Fruit fly (Drosophila melanogaster) whole organism, embryonic: Measurements from ENCODE around the gene TrpRS.

Source experiments
- ATbp ChIP-seq: fragments of 200-800 bp; sonication (Bioruptor generic); optimal IDR thresholded peaks from 2 replicates; lab custom pipeline; 2017; ENCODE audit warnings: missing biosample characterization, mild to moderate bottlenecking, missing genetic modification characterization, missing genetic modification reagents
- Abd-B ChIP-seq: fragments of 200-800 bp; sonication (Bioruptor generic); optimal IDR thresholded peaks from 2 replicates; lab custom pipeline; 2018; ENCODE audit warnings: missing biosample characterization, mild to moderate bottlenecking, missing genetic modification characterization, moderate library complexity
- Atf3 ChIP-seq: fragments of 200-800 bp; sonication (Bioruptor generic); optimal IDR thresholded peaks from 3 replicates; lab custom pipeline; 2016; ENCODE audit warnings: missing biosample characterization, missing genetic modification characterization
- Atf6 ChIP-seq: fragments of 200-800 bp; sonication (Bioruptor generic); IDR thresholded peaks from 2 replicates; pipeline ENCODE4 v1.3.6; 2022; ENCODE audit warnings: missing biosample characterization, missing genetic modification characterization
- B-H1 ChIP-seq: fragments of 200-800 bp; sonication (Bioruptor generic); IDR thresholded peaks from 3 replicates; pipeline ENCODE4 v1.3.6; 2022; ENCODE audit warnings: missing biosample characterization, missing genetic modification characterization
- CG10543 ChIP-seq: fragments of 200-800 bp; sonication (Bioruptor generic); optimal IDR thresholded peaks from 3 replicates; lab custom pipeline; 2017; ENCODE audit warnings: missing biosample characterization, mild to moderate bottlenecking, missing genetic modification characterization, moderate library complexity
- CG14710 ChIP-seq: fragments of 200-800 bp; sonication (Bioruptor generic); optimal IDR thresholded peaks from 3 replicates; lab custom pipeline; 2019; ENCODE audit warnings: missing biosample characterization, mild to moderate bottlenecking, missing genetic modification characterization, moderate library complexity
- CG1603 ChIP-seq: fragments of 200-800 bp; sonication (Bioruptor generic); optimal IDR thresholded peaks from 2 replicates; lab custom pipeline; 2019; ENCODE audit warnings: missing biosample characterization, mild to moderate bottlenecking, missing genetic modification characterization, moderate library complexity
- CG17328 ChIP-seq: fragments of 200-800 bp; sonication (Bioruptor generic); IDR thresholded peaks from 2 replicates; pipeline ENCODE4 v1.3.6; 2022; ENCODE audit warnings: missing biosample characterization, missing genetic modification characterization
- CG18476 ChIP-seq: fragments of 200-800 bp; sonication (Bioruptor generic); optimal IDR thresholded peaks from 2 replicates; lab custom pipeline; 2016; ENCODE audit warnings: missing biosample characterization, mild to moderate bottlenecking, missing genetic modification characterization
- CG2889 ChIP-seq: fragments of 200-800 bp; sonication (Bioruptor generic); IDR thresholded peaks from 3 replicates; pipeline ENCODE4 v1.3.6; 2022; ENCODE audit warnings: missing biosample characterization, missing genetic modification characterization
- CG34224 ChIP-seq: fragments of 200-800 bp; sonication (Bioruptor generic); IDR thresholded peaks from 3 replicates; pipeline ENCODE4 v1.3.6; 2022; ENCODE audit warnings: missing biosample characterization, missing genetic modification characterization; ENCODE audit not compliant: partially characterized antibody
- CG4424 ChIP-seq: fragments of 200-800 bp; sonication (Bioruptor generic); optimal IDR thresholded peaks from 3 replicates; lab custom pipeline; 2016; ENCODE audit warnings: missing biosample characterization, missing genetic modification characterization
- CG4854 ChIP-seq: fragments of 200-800 bp; sonication (Bioruptor generic); optimal IDR thresholded peaks from 2 replicates; lab custom pipeline; 2016; ENCODE audit warnings: missing biosample characterization, missing genetic modification characterization, inconsistent platforms
- CG7372 ChIP-seq: fragments of 200-800 bp; sonication (Bioruptor generic); IDR thresholded peaks from 2 replicates; pipeline ENCODE4 v1.3.6; 2022; ENCODE audit warnings: missing biosample characterization, missing genetic modification characterization
- CG7556 ChIP-seq: fragments of 200-800 bp; sonication (Bioruptor generic); optimal IDR thresholded peaks from 2 replicates; lab custom pipeline; 2017; ENCODE audit warnings: missing biosample characterization, mild to moderate bottlenecking, missing genetic modification characterization
- CG7786 ChIP-seq: fragments of 200-800 bp; sonication (Bioruptor generic); optimal IDR thresholded peaks from 2 replicates; lab custom pipeline; 2016; ENCODE audit warnings: missing biosample characterization, missing genetic modification characterization
- CTCF ChIP-seq: fragments of 200-800 bp; sonication (Bioruptor generic); optimal IDR thresholded peaks from 2 replicates; lab custom pipeline; 2017; ENCODE audit warnings: missing biosample characterization, mild to moderate bottlenecking, missing genetic modification characterization, moderate library complexity
- GATAe ChIP-seq: fragments of 200-800 bp; sonication (Bioruptor generic); conservative IDR thresholded peaks from 2 replicates; pipeline ENCODE4 v1.3.6; 2022; ENCODE audit warnings: missing biosample characterization, missing genetic modification characterization
- HmgZ ChIP-seq: fragments of 200-800 bp; sonication (Bioruptor generic); optimal IDR thresholded peaks from 2 replicates; lab custom pipeline; 2018; ENCODE audit warnings: missing biosample characterization, mild to moderate bottlenecking, missing genetic modification characterization
- Hmx ChIP-seq: fragments of 200-800 bp; sonication (Bioruptor generic); optimal IDR thresholded peaks from 2 replicates; lab custom pipeline; 2016; ENCODE audit warnings: missing biosample characterization, missing genetic modification characterization
- Hr78 ChIP-seq, 2 experiments: fragments of 200-800 bp in 1 of 2; fragments of >200 bp in 1 of 2; sonication (Bioruptor generic) in 1 of 2; optimal IDR thresholded peaks; 2 replicates each; lab custom pipeline; 2017 to 2019; ENCODE audit warnings: missing biosample characterization in 2 of 2, missing genetic modification characterization in 2 of 2, mild to moderate bottlenecking in 1 of 2, moderate library complexity in 1 of 2
- Kr ChIP-seq: fragments of 200-800 bp; sonication (Bioruptor generic); optimal IDR thresholded peaks from 2 replicates; lab custom pipeline; 2017; ENCODE audit warnings: missing biosample characterization, mild to moderate bottlenecking, missing genetic modification characterization
- MESR4 ChIP-seq: fragments of 200-800 bp; sonication (Bioruptor generic); optimal IDR thresholded peaks from 2 replicates; lab custom pipeline; 2018; ENCODE audit warnings: missing biosample characterization, mild to moderate bottlenecking, missing genetic modification characterization, moderate library complexity
- Mad ChIP-seq: fragments of 200-800 bp; sonication (Bioruptor generic); optimal IDR thresholded peaks from 2 replicates; lab custom pipeline; 2016; ENCODE audit warnings: missing biosample characterization, missing genetic modification characterization
- Mes4 ChIP-seq: fragments of 200-800 bp; sonication (Bioruptor generic); optimal IDR thresholded peaks from 2 replicates; lab custom pipeline; 2016; ENCODE audit warnings: missing biosample characterization, missing genetic modification characterization
- Nf-YB ChIP-seq: fragments of 200-800 bp; sonication (Bioruptor generic); optimal IDR thresholded peaks from 3 replicates; lab custom pipeline; 2019; ENCODE audit warnings: missing biosample characterization, mild to moderate bottlenecking, missing genetic modification characterization, moderate library complexity
- Ravus ChIP-seq: fragments of 200-800 bp; sonication (Bioruptor generic); IDR thresholded peaks from 2 replicates; pipeline ENCODE4 v1.3.6; 2022; ENCODE audit warnings: missing biosample characterization, missing genetic modification characterization
- Sry-β ChIP-seq: fragments of 200-800 bp; sonication (Bioruptor generic); optimal IDR thresholded peaks from 2 replicates; lab custom pipeline; 2018; ENCODE audit warnings: missing biosample characterization, mild to moderate bottlenecking, missing genetic modification characterization, moderate library complexity
- Ssrp ChIP-seq: fragments of 200-800 bp; sonication (Bioruptor generic); optimal IDR thresholded peaks from 2 replicates; lab custom pipeline; 2018; ENCODE audit warnings: missing biosample characterization, mild to moderate bottlenecking, missing genetic modification characterization, moderate library complexity
- Stat92E ChIP-seq, 3 experiments: fragments of >200 bp in 2 of 3; fragments of 200-800 bp in 1 of 3; sonication (Bioruptor generic) in 1 of 3; optimal IDR thresholded peaks; 2 replicates each; lab custom pipeline; 2017 to 2019; ENCODE audit warnings: missing biosample characterization in 3 of 3, missing genetic modification characterization in 3 of 3, mild to moderate bottlenecking in 1 of 3, moderate library complexity in 1 of 3
- TFAM ChIP-seq: fragments of 200-800 bp; sonication (Bioruptor generic); optimal IDR thresholded peaks from 2 replicates; lab custom pipeline; 2017; ENCODE audit warnings: missing biosample characterization, missing genetic modification characterization, inconsistent platforms
- ato ChIP-seq: fragments of 200-800 bp; sonication (Bioruptor generic); IDR thresholded peaks from 2 replicates; pipeline ENCODE4 v1.3.6; 2022; ENCODE audit warnings: missing biosample characterization, missing genetic modification characterization; ENCODE audit not compliant: partially characterized antibody
- dpn ChIP-seq, 2 experiments: fragments of 200-800 bp; sonication (Bioruptor generic); optimal IDR thresholded peaks; 3 replicates each; lab custom pipeline; 2016; ENCODE audit warnings: missing biosample characterization in 2 of 2, missing genetic modification characterization in 2 of 2
- dysf ChIP-seq: fragments of 200-800 bp; sonication (Bioruptor generic); IDR thresholded peaks from 3 replicates; pipeline ENCODE4 v1.3.6; 2022; ENCODE audit warnings: missing biosample characterization, missing genetic modification characterization
- fd96Cb ChIP-seq: fragments of 200-800 bp; sonication (Bioruptor generic); optimal IDR thresholded peaks from 2 replicates; lab custom pipeline; 2018; ENCODE audit warnings: missing biosample characterization, mild to moderate bottlenecking, missing genetic modification characterization, moderate library complexity
- fu2 ChIP-seq: fragments of 200-800 bp; sonication (Bioruptor generic); optimal IDR thresholded peaks from 2 replicates; lab custom pipeline; 2016; ENCODE audit warnings: missing biosample characterization, missing genetic modification characterization
- grau ChIP-seq: fragments of 200-800 bp; optimal IDR thresholded peaks from 3 replicates; lab custom pipeline; 2019; ENCODE audit warnings: missing biosample characterization, mild to moderate bottlenecking, missing genetic modification characterization, moderate library complexity
- kni ChIP-seq: fragments of 200-800 bp; sonication (Bioruptor generic); optimal IDR thresholded peaks from 3 replicates; lab custom pipeline; 2017; ENCODE audit warnings: mild to moderate bottlenecking, missing biosample characterization, missing genetic modification reagents, missing genetic modification characterization
- lov ChIP-seq, 2 experiments: fragments of 200-800 bp in 1 of 2; fragments of >200 bp in 1 of 2; sonication (Bioruptor generic) in 1 of 2; IDR thresholded peaks in 1 of 2; optimal IDR thresholded peaks in 1 of 2; 2 replicates in 1 of 2; 3 replicates in 1 of 2; pipeline versions ENCODE4 v1.3.6 to Lab custom; 2017 to 2022; ENCODE audit warnings: missing biosample characterization in 1 of 2, missing genetic modification characterization in 1 of 2
- mirr ChIP-seq: fragments of 200-800 bp; sonication (Bioruptor generic); optimal IDR thresholded peaks from 3 replicates; lab custom pipeline; 2018; ENCODE audit warnings: missing biosample characterization, mild to moderate bottlenecking, missing genetic modification characterization
- odd ChIP-seq: fragments of 200-800 bp; sonication (Bioruptor generic); optimal IDR thresholded peaks from 2 replicates; lab custom pipeline; 2017; ENCODE audit warnings: missing biosample characterization, mild to moderate bottlenecking, missing genetic modification characterization
- phol ChIP-seq: fragments of 200-800 bp; sonication (Bioruptor generic); optimal IDR thresholded peaks from 3 replicates; lab custom pipeline; 2018; ENCODE audit warnings: missing biosample characterization, mild to moderate bottlenecking, missing genetic modification characterization, moderate library complexity
- salm ChIP-seq: fragments of 200-800 bp; sonication (Bioruptor generic); optimal IDR thresholded peaks from 2 replicates; lab custom pipeline; 2018; ENCODE audit warnings: missing biosample characterization, mild to moderate bottlenecking, missing genetic modification characterization
- sc ChIP-seq, 3 experiments: fragments of >200 bp in 2 of 3; fragments of 200-800 bp in 1 of 3; sonication (Bioruptor generic) in 1 of 3; optimal IDR thresholded peaks; 2 replicates in 2 of 3; 3 replicates in 1 of 3; lab custom pipeline; 2017; ENCODE audit warnings: mild to moderate bottlenecking in 1 of 3, missing biosample characterization in 1 of 3, missing genetic modification characterization in 1 of 3, missing genetic modification reagents in 1 of 3
- stc ChIP-seq: fragments of 200-800 bp; sonication (Bioruptor generic); IDR thresholded peaks from 2 replicates; pipeline ENCODE4 v1.3.6; 2022; ENCODE audit warnings: missing biosample characterization, missing genetic modification characterization
- tll ChIP-seq, 2 experiments: fragments of 200-800 bp in 1 of 2; fragments of >200 bp in 1 of 2; sonication (Bioruptor generic) in 1 of 2; optimal IDR thresholded peaks; 2 replicates each; lab custom pipeline; 2017 to 2019; ENCODE audit warnings: missing biosample characterization in 2 of 2, missing genetic modification characterization in 2 of 2, mild to moderate bottlenecking in 1 of 2, moderate library complexity in 1 of 2
- yki ChIP-seq: fragments of >200 bp; optimal IDR thresholded peaks from 3 replicates; lab custom pipeline; 2018

TrpRS gene

DNA sequence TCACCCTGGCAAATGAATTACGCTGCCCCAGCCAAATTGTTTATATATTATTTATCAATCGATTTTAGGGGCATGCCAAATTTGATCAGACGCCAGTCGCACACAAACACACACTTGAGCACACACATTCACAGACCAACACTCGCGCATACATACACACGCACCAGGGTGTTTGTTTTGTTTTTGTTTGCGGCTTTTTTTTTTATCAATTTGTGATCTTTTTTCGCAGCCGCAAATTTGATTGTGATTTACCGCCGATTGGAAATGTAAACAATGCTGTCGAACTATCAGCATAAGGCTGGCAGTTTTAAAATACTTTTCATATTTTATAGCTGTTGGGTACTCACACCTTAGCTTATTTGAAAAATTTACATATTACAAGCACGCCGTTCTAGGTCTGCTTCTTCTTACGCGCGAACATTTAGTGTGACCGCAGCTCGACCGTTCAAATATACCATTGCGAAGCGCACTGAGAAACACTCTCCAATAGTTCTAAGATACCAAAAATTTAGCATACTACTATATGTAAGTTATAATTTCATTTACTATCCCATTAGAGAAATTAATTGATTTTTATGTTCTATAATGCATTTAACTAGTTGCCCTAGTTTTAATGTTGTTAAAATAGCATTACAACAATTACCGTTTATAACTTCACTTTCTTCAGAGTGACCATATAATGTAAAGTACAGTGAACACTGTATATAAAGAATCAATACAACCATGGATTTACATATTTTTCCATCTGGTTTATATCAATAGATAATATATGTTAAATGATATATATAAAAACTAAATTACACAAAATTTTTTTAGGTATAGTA, 29.2 kb downstream of the TrpRS start, which contains the start of gene pum (continued):
- peak; percentile 69 for TF ChIP-seq CG14710
- no peak for TF ChIP-seq CG34224 (GFP tag; lab: Robert Waterston, UW)
- no peak for TF ChIP-seq Kr (GFP tag; lab: Kevin White, UChicago)
- TF ChIP-seq Mes4 = no peak
- no peak for TF ChIP-seq Nf-YB (GFP tag; lab: Kevin White, UChicago)
- TF ChIP-seq CG10543 (GFP tag; lab: Kevin White, UChicago) = no peak
- TF ChIP-seq phol (tag; lab: Kevin White, UChicago) = peak; percentile 59
- TF ChIP-seq CG7786 (GFP tag; lab: Kevin White, UChicago) = no peak
- peak; percentile 37 for TF ChIP-seq Atf6 (GFP tag; lab: Robert Waterston, UW)
- TF ChIP-seq CG17328 (GFP tag; lab: Robert Waterston, UW) = peak; percentile 27; the same call in 1 of the 2 replicates
- TF ChIP-seq TFAM = no peak
- no peak for TF ChIP-seq Ravus
- TF ChIP-seq CG4854 (GFP tag; lab: Kevin White, UChicago) = no peak
- TF ChIP-seq mirr (GFP tag; lab: Kevin White, UChicago) = no peak
- TF ChIP-seq CTCF (GFP tag; lab: Kevin White, UChicago) = no peak
- no peak for TF ChIP-seq yki (lab: Kevin White, UChicago)
- TF ChIP-seq Hmx (GFP tag; lab: Kevin White, UChicago) = no peak
- TF ChIP-seq kni (GFP tag; lab: Kevin White, UChicago) = no peak
- TF ChIP-seq HmgZ (tag; lab: Kevin White, UChicago) = no peak
- no peak for TF ChIP-seq salm (tag; lab: Kevin White, UChicago)
- TF ChIP-seq GATAe (GFP tag; lab: Robert Waterston, UW) = no peak
- TF ChIP-seq stc (GFP tag; lab: Robert Waterston, UW) = no peak
- TF ChIP-seq sc (optimal IDR thresholded peaks at IDR 0.05; lab: Kevin White, UChicago) = no peak
- no peak for TF ChIP-seq sc (GFP tag; optimal IDR thresholded peaks at IDR 0.05; lab: Kevin White, UChicago)
- no peak for TF ChIP-seq CG18476 (GFP tag; lab: Kevin White, UChicago)
- TF ChIP-seq dysf = peak; percentile 47; the same call in 1 of the 3 replicates
- no peak for TF ChIP-seq odd (GFP tag; lab: Kevin White, UChicago)
- no peak for TF ChIP-seq CG7372 (GFP tag; lab: Robert Waterston, UW)
- TF ChIP-seq CG7556 = peak; percentile 8
- TF ChIP-seq Mad (GFP tag; lab: Kevin White, UChicago) = no peak
- no peak for TF ChIP-seq CG2889 (GFP tag; lab: Robert Waterston, UW)
- TF ChIP-seq MESR4 = peak; percentile 35
- no peak for TF ChIP-seq Stat92E (GFP tag; optimal IDR thresholded peaks at IDR 0.05; lab: Kevin White, UChicago)
- TF ChIP-seq Atf3 (GFP tag; lab: Kevin White, UChicago) = no peak
- peak; percentile 99 for TF ChIP-seq grau (tag; lab: Kevin White, UChicago)
- peak; percentile 21 for TF ChIP-seq fd96Cb
- TF ChIP-seq CG4424 (GFP tag; lab: Kevin White, UChicago) = no peak
- no peak for TF ChIP-seq Hr78 (GFP tag; optimal IDR thresholded peaks at IDR 0.05; lab: Kevin White, UChicago)
- TF ChIP-seq CG1603 = peak; percentile 65
- TF ChIP-seq Ssrp (tag; lab: Kevin White, UChicago) = no peak
- no peak for TF ChIP-seq Sry-β
- TF ChIP-seq tll (GFP tag; optimal IDR thresholded peaks at IDR 0.05; lab: Kevin White, UChicago) = no peak
- no peak for TF ChIP-seq lov (optimal IDR thresholded peaks at IDR 0.05; lab: Kevin White, UChicago)
- no peak for TF ChIP-seq lov (GFP tag; IDR thresholded peaks at IDR 0.05; lab: Robert Waterston, UW)
- TF ChIP-seq B-H1 (GFP tag; lab: Robert Waterston, UW) = no peak
- TF ChIP-seq fu2 = no peak
- no peak for TF ChIP-seq ATbp
- TF ChIP-seq ato = no peak
- TF ChIP-seq Abd-B (GFP tag; lab: Kevin White, UChicago) = no peak
- TF ChIP-seq dpn (GFP tag; optimal IDR thresholded peaks at IDR 0.05; lab: Kevin White, UChicago) = peak in 1 of 2 experiments; percentile 37
